Worm (Caenorhabditis elegans): Measurements from ENCODE around the gene tat-3.
A peak's percentile ranks its signal among the peaks of the same experiment; 100 is the strongest.
"Not testable (repeated sequence)": the region's sequence is repeated elsewhere in the genome, so short reads cannot be mapped to it uniquely, and the experiment has no call there.

tat-3 gene

DNA sequence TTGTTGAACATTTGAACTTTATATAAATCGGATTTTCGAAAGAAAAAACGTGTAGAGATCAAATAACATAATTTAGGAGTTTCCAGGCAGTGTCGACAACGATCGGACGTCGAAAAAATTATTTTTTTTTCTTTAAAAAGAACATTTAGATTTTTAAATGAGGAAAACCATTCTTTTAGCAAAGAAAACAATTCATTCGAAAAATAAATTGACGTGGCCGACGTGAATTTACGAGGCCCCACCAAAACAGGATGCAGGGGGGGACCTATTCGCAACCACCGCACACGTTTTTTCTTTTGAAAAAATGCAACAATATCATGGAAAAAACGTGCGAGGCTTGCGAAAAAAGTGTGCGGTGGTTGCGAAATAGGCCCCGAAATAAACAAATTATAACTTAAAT lies 19.5 kb upstream of the tat-3 start, which contains the start of gene enu-3.6:
Gene enu-3.6 (plus strand): TSS at position 392 of the 400 bp plus-strand sequence.
- TF ChIP-seq mls-2, unc-39, zip-8 (tag; optimal IDR thresholded peaks at IDR 0.05): not testable (repeated sequence)

DNA sequence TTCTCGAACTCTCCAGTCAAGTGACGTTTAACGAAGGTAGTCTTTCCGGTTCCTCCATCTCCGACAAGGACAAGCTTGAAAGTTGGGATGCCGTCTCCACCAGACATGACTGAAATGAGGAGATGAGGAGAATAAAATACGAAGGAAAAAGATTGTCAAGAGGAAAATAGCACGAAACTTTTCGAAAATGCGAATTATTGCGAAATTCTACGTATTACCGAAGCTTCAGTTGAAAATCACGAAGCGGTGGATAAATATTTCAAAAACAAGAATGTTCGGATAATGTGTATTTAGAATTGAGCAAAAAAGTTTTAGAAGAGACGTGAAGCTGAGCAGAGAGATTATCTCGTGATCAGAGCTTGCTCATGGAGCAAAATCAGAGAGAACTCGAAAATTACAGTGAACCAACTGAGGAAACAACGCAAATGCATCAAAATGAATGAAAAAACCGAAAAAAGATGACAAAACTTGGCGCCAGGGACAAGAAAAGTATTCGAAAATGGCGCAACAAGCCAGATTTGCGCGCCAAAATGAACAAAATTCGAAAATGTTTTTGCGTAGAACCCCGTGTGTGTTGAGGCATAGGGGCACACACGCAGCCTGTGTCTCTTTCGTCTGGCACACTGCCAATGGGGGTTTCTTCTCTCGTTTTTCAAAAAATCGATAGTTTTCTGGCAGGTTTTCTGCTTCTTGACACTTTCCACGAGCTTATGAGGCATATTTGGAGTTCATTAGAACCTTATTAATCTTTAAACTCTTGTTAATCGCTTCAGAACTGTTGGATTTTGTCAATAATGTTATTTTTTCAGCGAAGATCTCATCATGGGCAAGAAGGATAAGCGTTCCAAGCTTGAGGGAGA lies 17.3 kb upstream of the tat-3 start, which contains the start of the genes ran-1 and dkc-1:
Gene ran-1 (minus strand): TSS at position 109 of the 860 bp plus-strand sequence.
Gene dkc-1 (plus strand): TSS at position 810 of the 860 bp plus-strand sequence.
- no peak for TF ChIP-seq mls-2 (tag; optimal IDR thresholded peaks at IDR 0.05)
- no peak for TF ChIP-seq lin-32 (GFP tag; optimal IDR thresholded peaks at IDR 0.05)
- peak; percentile 45 for TF ChIP-seq nhr-237 (tag; optimal IDR thresholded peaks at IDR 0.05)
- TF ChIP-seq nhr-76 (tag; optimal IDR thresholded peaks at IDR 0.05), result no peak
- TF ChIP-seq blmp-1 (tag; optimal IDR thresholded peaks at IDR 0.05), result no peak
- TF ChIP-seq drap-1 (GFP tag; optimal IDR thresholded peaks at IDR 0.05), result no peak
- TF ChIP-seq lin-13 (tag; optimal IDR thresholded peaks at IDR 0.05), result peak; percentile 32
- TF ChIP-seq lsy-2 (tag; optimal IDR thresholded peaks at IDR 0.05), result peak; percentile 55
- peak; percentile 96 for TF ChIP-seq mep-1 (tag; optimal IDR thresholded peaks at IDR 0.05)
- TF ChIP-seq mab-5 (tag; optimal IDR thresholded peaks at IDR 0.05), result no peak
- TF ChIP-seq sem-2 (GFP tag; optimal IDR thresholded peaks at IDR 0.05), result no peak
- peak; percentile 80 for TF ChIP-seq ceh-39 (tag; optimal IDR thresholded peaks at IDR 0.05)
- no peak for TF ChIP-seq tbx-8 (GFP tag; optimal IDR thresholded peaks at IDR 0.05)
- TF ChIP-seq ceh-83 (GFP tag; optimal IDR thresholded peaks at IDR 0.05), result peak; percentile 13
- no peak for TF ChIP-seq bed-3 (GFP tag; optimal IDR thresholded peaks at IDR 0.05)
- no peak for TF ChIP-seq zip-8 (tag; optimal IDR thresholded peaks at IDR 0.05)
- TF ChIP-seq ham-2 (GFP tag; optimal IDR thresholded peaks at IDR 0.05), result no peak
- no peak for TF ChIP-seq elt-1 (tag; optimal IDR thresholded peaks at IDR 0.05; ENCODE audit: borderline replicate concordance, insufficient read depth)
- peak; percentile 64 for TF ChIP-seq unc-120 (tag; optimal IDR thresholded peaks at IDR 0.05; ENCODE audit: poor library complexity, severe bottlenecking)
- no peak for TF ChIP-seq cnd-1 (tag; optimal IDR thresholded peaks at IDR 0.05)
- TF ChIP-seq ztf-11 (tag; optimal IDR thresholded peaks at IDR 0.05), result no peak
- TF ChIP-seq unc-39 (tag; optimal IDR thresholded peaks at IDR 0.05), result no peak
- peak; percentile 56 for TF ChIP-seq sptf-1 (tag; optimal IDR thresholded peaks at IDR 0.05)
- TF ChIP-seq elt-3 (tag; optimal IDR thresholded peaks at IDR 0.05), result no peak
- peak; percentile 64 for TF ChIP-seq pha-4 (tag; optimal IDR thresholded peaks at IDR 0.05)
- no peak for TF ChIP-seq hlh-1 (tag; optimal IDR thresholded peaks at IDR 0.05)
- peak; percentile 10 for TF ChIP-seq M03D4.4 (tag; optimal IDR thresholded peaks at IDR 0.05)
- no peak for TF ChIP-seq ceh-43 (GFP tag; optimal IDR thresholded peaks at IDR 0.05)
- peak; percentile 23 for TF ChIP-seq ces-1 (GFP tag; optimal IDR thresholded peaks at IDR 0.05)
- TF ChIP-seq nhr-28 (tag; optimal IDR thresholded peaks at IDR 0.05), result no peak
- TF ChIP-seq nhr-2 (tag; optimal IDR thresholded peaks at IDR 0.05), result no peak
- TF ChIP-seq unc-62 (GFP tag; optimal IDR thresholded peaks at IDR 0.05), result no peak
- no peak for TF ChIP-seq snpc-4 (tag; optimal IDR thresholded peaks at IDR 0.05)
- no peak for TF ChIP-seq nhr-12 (tag; optimal IDR thresholded peaks at IDR 0.05)
- TF ChIP-seq flh-1 (GFP tag; optimal IDR thresholded peaks at IDR 0.05), result no peak

DNA sequence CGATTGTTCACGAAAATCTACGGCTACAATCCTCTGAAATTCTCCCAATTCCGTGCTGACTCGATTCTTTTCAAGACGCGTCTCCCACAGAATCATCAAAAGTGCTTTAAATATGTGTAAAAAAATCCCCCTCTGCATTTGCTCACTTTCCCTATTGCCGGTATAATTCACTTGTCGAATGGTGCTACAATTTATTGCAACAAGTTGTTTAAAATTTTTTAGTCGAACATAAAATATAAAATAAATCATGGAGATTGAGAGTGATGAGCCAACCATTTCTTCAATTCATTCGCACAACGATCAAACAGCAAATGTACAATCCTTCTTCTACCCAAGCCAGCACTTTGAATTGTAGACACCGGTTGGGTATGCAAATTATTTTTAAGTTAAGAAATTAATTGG lies 15.9 kb upstream of the tat-3 start:
- no peak for TF ChIP-seq elt-3 (tag; optimal IDR thresholded peaks at IDR 0.05)

DNA sequence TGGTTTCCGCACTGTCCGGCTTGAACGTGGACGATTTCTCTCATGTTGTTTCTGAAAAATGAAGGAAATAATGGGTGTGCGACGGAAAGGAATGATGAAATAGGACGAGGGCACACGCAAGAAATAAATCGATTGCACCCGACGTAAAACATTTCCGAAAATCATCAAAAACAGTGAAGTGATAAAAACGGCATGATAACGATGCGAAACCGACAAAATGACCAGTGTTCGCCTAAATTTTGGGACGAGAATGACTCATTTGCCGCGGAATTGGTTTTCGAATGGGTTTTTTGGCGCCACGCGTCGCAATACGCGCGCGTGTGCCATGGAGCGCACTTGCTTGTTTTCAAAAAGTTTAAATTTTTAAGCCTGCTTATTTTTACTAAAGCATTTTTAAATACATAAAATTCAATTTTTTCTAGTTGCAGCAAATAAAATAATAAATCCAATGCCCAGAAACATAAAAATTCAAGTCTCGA lies 11.9 kb upstream of the tat-3 start, which contains the start of the genes tbb-1 and rib-2:
Gene tbb-1 (minus strand): TSS at position 51 of the 479 bp plus-strand sequence.
Gene rib-2 (plus strand): TSS at position 429 of the 479 bp plus-strand sequence.
- TF ChIP-seq mls-2 (tag; optimal IDR thresholded peaks at IDR 0.05) (no peak), ceh-43 (GFP tag; optimal IDR thresholded peaks at IDR 0.05) (no peak), mep-1 (tag; optimal IDR thresholded peaks at IDR 0.05) (peak; percentile 93), ceh-39 (tag; optimal IDR thresholded peaks at IDR 0.05) (peak; percentile 60), flh-1 (GFP tag; optimal IDR thresholded peaks at IDR 0.05) (no peak), sem-2 (GFP tag; optimal IDR thresholded peaks at IDR 0.05) (no peak), ces-1 (GFP tag; optimal IDR thresholded peaks at IDR 0.05) (peak; percentile 17), lin-13 (tag; optimal IDR thresholded peaks at IDR 0.05) (peak; percentile 55), bed-3 (GFP tag; optimal IDR thresholded peaks at IDR 0.05) (no peak), ceh-83 (GFP tag; optimal IDR thresholded peaks at IDR 0.05) (peak; percentile 30), cnd-1 (tag; optimal IDR thresholded peaks at IDR 0.05) (no peak), nhr-28 (tag; optimal IDR thresholded peaks at IDR 0.05) (no peak), drap-1 (GFP tag; optimal IDR thresholded peaks at IDR 0.05) (peak; percentile 28), M03D4.4 (tag; optimal IDR thresholded peaks at IDR 0.05) (no peak), unc-120 (tag; optimal IDR thresholded peaks at IDR 0.05; ENCODE audit: poor library complexity, severe bottlenecking) (no peak), lsy-2 (tag; optimal IDR thresholded peaks at IDR 0.05) (peak; percentile 70), nhr-237 (tag; optimal IDR thresholded peaks at IDR 0.05) (peak; percentile 76), hlh-1 (tag; optimal IDR thresholded peaks at IDR 0.05) (peak; percentile 17), sptf-1 (tag; optimal IDR thresholded peaks at IDR 0.05) (no peak), pha-4 (tag; optimal IDR thresholded peaks at IDR 0.05) (peak; percentile 18)
